Worm (Caenorhabditis elegans) whole organism, L4 larva: Measurements from ENCODE around the gene fbxb-103.

Source experiments
- ama-1 ChIP-seq: fragments of 150-350 bp; optimal IDR thresholded peaks from 2 replicates; lab custom pipeline; 2014; ENCODE audit warnings: inconsistent platforms, mixed read lengths
- ceh-82 ChIP-seq: sonication (generic microtip); optimal IDR thresholded peaks from 2 replicates; lab custom pipeline; 2017; ENCODE audit warnings: missing biosample characterization, missing genetic modification characterization
- daf-8 ChIP-seq: fragments of 200-800 bp; sonication (Bioruptor generic); IDR thresholded peaks from 2 replicates; pipeline ENCODE4 v1.3.6; 2022; ENCODE audit warnings: missing genetic modification characterization, missing compliant biosample characterization
- egl-27 ChIP-seq: sonication (generic microtip); optimal IDR thresholded peaks from 3 replicates; lab custom pipeline; 2017; ENCODE audit warnings: missing biosample characterization, missing genetic modification reagents, missing genetic modification characterization
- jun-1 ChIP-seq: fragments of 150-350 bp; optimal IDR thresholded peaks from 2 replicates; lab custom pipeline; 2014; ENCODE audit warnings: missing biosample characterization, missing genetic modification reagents, missing genetic modification characterization
- lin-13 ChIP-seq: fragments of 150-350 bp; optimal IDR thresholded peaks from 2 replicates; lab custom pipeline; 2014; ENCODE audit warnings: missing biosample characterization, missing genetic modification reagents, missing genetic modification characterization
- mes-2 ChIP-seq: sonication (generic microtip); optimal IDR thresholded peaks from 2 replicates; lab custom pipeline; 2016; ENCODE audit warnings: missing genotype, mild to moderate bottlenecking, missing genetic modification characterization, missing compliant biosample characterization; ENCODE audit not compliant: poor library complexity, severe bottlenecking
- nhr-25 ChIP-seq: sonication (generic microtip); optimal IDR thresholded peaks from 2 replicates; lab custom pipeline; 2017; ENCODE audit warnings: missing genetic modification characterization, mild to moderate bottlenecking, missing compliant biosample characterization, antibody characterized with exemption, moderate library complexity, borderline replicate concordance; ENCODE audit not compliant: insufficient read depth
- tag-97 ChIP-seq: fragments of 200-800 bp; sonication (Bioruptor generic); IDR thresholded peaks from 2 replicates; pipeline ENCODE4 v1.3.6; 2022; ENCODE audit warnings: missing genetic modification characterization, missing compliant biosample characterization
- unc-130 ChIP-seq: sonication (generic microtip); optimal IDR thresholded peaks from 2 replicates; lab custom pipeline; 2016; ENCODE audit warnings: missing genetic modification reagents, missing genetic modification characterization, missing compliant biosample characterization
- zag-1 ChIP-seq: fragments of 150-350 bp; optimal IDR thresholded peaks from 2 replicates; lab custom pipeline; 2014; ENCODE audit warnings: missing biosample characterization, missing genetic modification characterization

DNA sequence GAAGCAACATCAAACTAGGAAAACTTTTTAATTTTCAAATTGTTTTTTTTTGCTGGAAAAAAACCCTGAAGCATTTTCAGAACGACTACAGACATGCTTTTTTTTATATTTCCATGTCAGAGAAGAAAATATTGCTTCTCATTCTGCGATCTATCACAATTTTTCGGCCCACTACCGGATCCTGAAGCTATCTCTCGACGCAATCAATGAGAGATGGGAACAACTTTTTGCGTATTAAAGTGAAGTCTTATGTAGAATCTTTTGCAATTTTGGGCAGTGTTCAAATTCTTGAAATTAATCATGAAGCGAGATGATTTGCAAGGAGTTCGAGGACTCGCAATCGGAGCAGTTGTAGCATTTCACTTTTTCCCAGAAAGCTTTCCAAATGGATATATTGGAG, 37.3 kb upstream of the fbxb-103 start, which contains the start of gene oac-10:
- TF ChIP-seq ceh-82, result no peak
- no peak for TF ChIP-seq jun-1 (tag; lab: Kevin White, UChicago)
- no peak for TF ChIP-seq daf-8
- no peak for TF ChIP-seq tag-97 (GFP tag; lab: Robert Waterston, UW)
- TF ChIP-seq unc-130, result no peak
- no peak for TF ChIP-seq zag-1 (tag; lab: Kevin White, UChicago)
- TF ChIP-seq lin-13, result no peak
- TF ChIP-seq mes-2, result no peak
- TF ChIP-seq nhr-25 (tag; lab: Kevin White, UChicago), result no peak
- TF ChIP-seq ama-1 (lab: Kevin White, UChicago), result no peak
- TF ChIP-seq egl-27 (tag; lab: Kevin White, UChicago), result no peak
